Fruit fly (Drosophila melanogaster): ENCODE data around the gene BicD.

The BicD gene

DNA sequence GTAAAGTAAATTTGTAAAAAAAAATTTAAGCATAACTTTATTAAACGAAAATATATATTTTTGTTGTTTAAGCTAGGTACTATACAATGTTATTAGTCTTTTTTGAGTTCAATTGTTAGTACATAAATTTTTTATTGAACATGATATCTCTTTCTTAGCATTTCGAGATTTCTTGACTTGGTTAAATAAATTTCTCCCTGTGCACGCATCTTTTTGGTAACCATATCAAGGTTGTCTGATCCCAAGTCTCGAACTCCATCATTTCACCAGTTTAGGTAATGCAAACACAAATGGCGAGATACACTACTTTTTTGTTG, 41.7 kb downstream of the BicD start (continued):
- peak; percentile 55 for TF ChIP-seq CG8319 (GFP tag; optimal IDR thresholded peaks at IDR 0.05)
- TF ChIP-seq pdm3 (GFP tag; optimal IDR thresholded peaks at IDR 0.05), result peak; percentile 79
- peak; percentile 88 for TF ChIP-seq CG15336 (GFP tag; IDR thresholded peaks at IDR 0.05)
- peak; percentile 76 for TF ChIP-seq CG10631 (GFP tag; optimal IDR thresholded peaks at IDR 0.05)
- TF ChIP-seq ss (GFP tag; optimal IDR thresholded peaks at IDR 0.05), result no peak
- peak; percentile 71 for TF ChIP-seq Sox14 (GFP tag; optimal IDR thresholded peaks at IDR 0.05)
- TF ChIP-seq CG7368 (GFP tag; optimal IDR thresholded peaks at IDR 0.05), result peak; percentile 62
- peak; percentile 70 for TF ChIP-seq Met (GFP tag; optimal IDR thresholded peaks at IDR 0.05)
- no peak for TF ChIP-seq CG6808 (GFP tag; optimal IDR thresholded peaks at IDR 0.05)
- peak; percentile 75 for TF ChIP-seq CG8632 (GFP tag; optimal IDR thresholded peaks at IDR 0.05)
- TF ChIP-seq dac (GFP tag; optimal IDR thresholded peaks at IDR 0.05), result no peak
- no peak for TF ChIP-seq Eip93F (GFP tag; optimal IDR thresholded peaks at IDR 0.05)
- no peak for TF ChIP-seq CG32006 (GFP tag; optimal IDR thresholded peaks at IDR 0.05)
- no peak for TF ChIP-seq fkh (GFP tag; optimal IDR thresholded peaks at IDR 0.05)
- peak; percentile 66 for TF ChIP-seq Ets96B (tag; optimal IDR thresholded peaks at IDR 0.05)
- peak; percentile 70 for TF ChIP-seq cyc (GFP tag; optimal IDR thresholded peaks at IDR 0.05)
- peak; percentile 62; the same call in 2 of the 3 replicates for TF ChIP-seq CG6163 (GFP tag; IDR thresholded peaks at IDR 0.05)
- TF ChIP-seq Eip78C (GFP tag), result peak; percentile 97
- peak; percentile 59 for TF ChIP-seq Ets21C (GFP tag; optimal IDR thresholded peaks at IDR 0.05)
- TF ChIP-seq vri (GFP tag; optimal IDR thresholded peaks at IDR 0.05), result no peak
- peak; percentile 82 for TF ChIP-seq achi (GFP tag; optimal IDR thresholded peaks at IDR 0.05)
- peak; percentile 61 for TF ChIP-seq CG11762 (GFP tag; optimal IDR thresholded peaks at IDR 0.05; ENCODE audit: insufficient read depth)
- TF ChIP-seq fd85E (GFP tag; optimal IDR thresholded peaks at IDR 0.05), result no peak
- TF ChIP-seq eg (GFP tag; IDR thresholded peaks at IDR 0.05), result peak; percentile 66
- TF ChIP-seq esn (GFP tag; optimal IDR thresholded peaks at IDR 0.05), result peak; percentile 85
- TF ChIP-seq CG3919 (GFP tag; optimal IDR thresholded peaks at IDR 0.05), result peak; percentile 77
- TF ChIP-seq CG16779 (tag; optimal IDR thresholded peaks at IDR 0.05), result no peak
- peak; percentile 84 for TF ChIP-seq CG8119 (GFP tag; IDR thresholded peaks at IDR 0.05)
- TF ChIP-seq Hr39 (GFP tag; optimal IDR thresholded peaks at IDR 0.05), result peak; percentile 74
- no peak for TF ChIP-seq CG9139 (GFP tag; optimal IDR thresholded peaks at IDR 0.05)
- no peak for TF ChIP-seq fd59A (GFP tag; optimal IDR thresholded peaks at IDR 0.05)
- peak in 1 of 2 experiments; percentile 71 for TF ChIP-seq salr (GFP tag; optimal IDR thresholded peaks at IDR 0.05)
- peak; percentile 78 for TF ChIP-seq net (GFP tag; optimal IDR thresholded peaks at IDR 0.05)

DNA sequence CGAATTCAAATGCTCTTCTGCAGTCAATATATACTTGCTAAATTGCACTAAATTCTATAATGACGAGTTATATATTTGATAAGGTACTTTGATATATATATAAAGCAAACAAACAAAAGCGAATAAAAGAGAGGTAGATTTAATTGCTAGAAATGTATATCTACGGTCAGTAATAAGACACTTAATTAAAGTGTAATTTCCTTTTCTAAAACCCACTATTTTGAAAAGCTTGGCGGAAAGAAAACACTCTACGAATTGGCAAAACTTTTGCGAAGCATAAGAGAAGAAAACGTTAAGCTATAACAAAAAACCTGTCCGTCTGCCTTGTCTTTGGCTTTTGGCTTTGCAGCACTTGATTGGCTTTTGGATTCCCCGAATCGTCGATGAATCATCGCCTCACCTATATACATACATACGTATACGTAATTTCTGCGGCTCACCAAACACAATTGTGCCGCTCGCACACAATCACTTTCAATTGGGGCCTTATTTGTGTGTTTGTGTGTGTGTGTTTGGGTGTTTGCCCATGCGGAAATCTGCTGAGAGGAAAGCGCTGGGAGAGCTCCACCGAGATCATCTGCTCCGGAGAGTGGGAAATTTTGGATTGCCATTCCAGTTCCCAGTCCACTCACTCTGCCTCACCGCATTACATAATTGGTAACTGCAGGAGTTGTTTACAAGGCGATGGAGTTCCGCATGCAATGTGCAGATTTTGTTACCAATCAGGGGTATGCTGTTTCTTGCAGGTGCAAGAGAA, 42.2 kb downstream of the BicD start:
- TF ChIP-seq CG15336 (GFP tag; IDR thresholded peaks at IDR 0.05) (peak; percentile 60), Blimp-1 (GFP tag; optimal IDR thresholded peaks at IDR 0.05) (peak; percentile 86), Gug (GFP tag; IDR thresholded peaks at IDR 0.05) (no peak), ss (GFP tag; optimal IDR thresholded peaks at IDR 0.05) (no peak), fkh (GFP tag; optimal IDR thresholded peaks at IDR 0.05) (no peak), net (GFP tag; optimal IDR thresholded peaks at IDR 0.05) (no peak), Sox102F (GFP tag; optimal IDR thresholded peaks at IDR 0.05) (no peak), vri (GFP tag; optimal IDR thresholded peaks at IDR 0.05) (peak; percentile 89), Eip75B (GFP tag; optimal IDR thresholded peaks at IDR 0.05) (no peak), Eip78C (GFP tag) (no peak), fd59A (GFP tag; optimal IDR thresholded peaks at IDR 0.05) (no peak), achi (GFP tag; optimal IDR thresholded peaks at IDR 0.05) (no peak), Ets96B (tag; optimal IDR thresholded peaks at IDR 0.05) (peak; percentile 61), CG11902 (GFP tag; optimal IDR thresholded peaks at IDR 0.05) (no peak), acj6 (GFP tag; optimal IDR thresholded peaks at IDR 0.05) (no peak), CG6854 (GFP tag; optimal IDR thresholded peaks at IDR 0.05) (peak; percentile 2), dac (GFP tag; optimal IDR thresholded peaks at IDR 0.05) (no peak), CG11294 (GFP tag; IDR thresholded peaks at IDR 0.05) (no peak), pdm3 (GFP tag; optimal IDR thresholded peaks at IDR 0.05) (peak; percentile 44), CG32006 (GFP tag; optimal IDR thresholded peaks at IDR 0.05) (no peak), Eip93F (GFP tag; optimal IDR thresholded peaks at IDR 0.05) (no peak), Ets21C (GFP tag; optimal IDR thresholded peaks at IDR 0.05) (no peak), CG6163 (GFP tag; IDR thresholded peaks at IDR 0.05) (peak; percentile 10; the same call in 2 of the 3 replicates), spab (GFP tag; optimal IDR thresholded peaks at IDR 0.05) (no peak), topi (GFP tag; optimal IDR thresholded peaks at IDR 0.05) (no peak), CG11762 (GFP tag; optimal IDR thresholded peaks at IDR 0.05; ENCODE audit: insufficient read depth) (no peak), CG10669 (GFP tag; optimal IDR thresholded peaks at IDR 0.05) (no peak), CG8319 (GFP tag; optimal IDR thresholded peaks at IDR 0.05) (no peak), Met (GFP tag; optimal IDR thresholded peaks at IDR 0.05) (no peak), Sox15 (GFP tag; optimal IDR thresholded peaks at IDR 0.05) (peak; percentile 2), Hr39 (GFP tag; optimal IDR thresholded peaks at IDR 0.05) (no peak), esn (GFP tag; optimal IDR thresholded peaks at IDR 0.05) (no peak), CG8632 (GFP tag; optimal IDR thresholded peaks at IDR 0.05) (no peak), dsx (GFP tag; optimal IDR thresholded peaks at IDR 0.05; ENCODE audit: poor library complexity, severe bottlenecking) (no peak)
